Worm (Caenorhabditis elegans): ENCODE results near the gene F16G10.14.

- no peak for TF ChIP-seq flt-1 (GFP tag; IDR thresholded peaks at IDR 0.05)
- TF ChIP-seq tab-1 (GFP tag; IDR thresholded peaks at IDR 0.05): no peak
- no peak for TF ChIP-seq ztf-23 (GFP tag; IDR thresholded peaks at IDR 0.05)
- no peak for TF ChIP-seq med-1 (GFP tag; optimal IDR thresholded peaks at IDR 0.05; ENCODE audit: insufficient read depth)
- TF ChIP-seq ztf-29 (GFP tag; IDR thresholded peaks at IDR 0.05): no peak
- TF ChIP-seq T22C8.4 (GFP tag; IDR thresholded peaks at IDR 0.05): no peak
- TF ChIP-seq cog-1 (tag; optimal IDR thresholded peaks at IDR 0.05): no peak
- no peak for TF ChIP-seq ref-1 (GFP tag; conservative IDR thresholded peaks at IDR 0.05)
These were observed 23.6 kb upstream of the F16G10.14 start for ce11 chrII:2422427-2422826.
